ENCODE assay signal across 5 worm cellular contexts in the genomic region with DNA sequence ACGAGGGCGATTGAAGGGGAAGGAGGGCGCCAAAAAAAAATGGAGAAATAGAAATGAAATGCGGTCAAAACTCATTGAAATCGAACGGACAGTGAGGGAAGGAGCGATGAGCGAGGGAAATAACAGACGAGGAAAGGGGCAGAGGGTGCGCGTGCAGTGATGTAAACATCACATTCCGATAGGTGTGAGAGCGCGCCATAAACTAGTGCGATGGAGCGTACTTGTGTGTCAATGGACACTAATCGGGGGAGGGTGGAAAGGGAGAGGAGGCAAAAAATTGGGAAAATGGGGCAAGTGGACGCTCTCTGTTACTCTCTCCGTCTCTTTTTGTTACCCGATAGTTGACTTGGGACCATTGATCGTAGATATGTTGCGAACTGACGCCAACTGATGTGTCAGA.
A peak's percentile ranks its signal among the peaks of the same experiment; 100 is the strongest.
TF ChIP-seq lines count a peak whose summit lies in the region.

No protein-coding gene starts in this region.

TF ChIP-seq in whole organism, L1 larva, 84 proteins besides CTCF, POLR2A, EP300 and RAD21 (continues in another document):
- TF ChIP-seq sptf-1 (tag; optimal IDR thresholded peaks at IDR 0.05; lab: Kevin White, UChicago) (no peak), grh-1 (GFP tag; IDR thresholded peaks at IDR 0.05; lab: Robert Waterston, UW) (peak; percentile 30; the same call in 1 of the 2 replicates), nhr-28 (tag; optimal IDR thresholded peaks at IDR 0.05; lab: Kevin White, UChicago) (no peak), unc-86 (tag; optimal IDR thresholded peaks at IDR 0.05; lab: Kevin White, UChicago) (peak; percentile 18), blmp-1 (tag; optimal IDR thresholded peaks at IDR 0.05; lab: Kevin White, UChicago) (peak; percentile 68), lin-14 (GFP tag; optimal IDR thresholded peaks at IDR 0.05; lab: Kevin White, UChicago) (peak; percentile 93), fkh-10 (GFP tag; optimal IDR thresholded peaks at IDR 0.05; lab: Kevin White, UChicago) (peak; percentile 4), ceh-63 (GFP tag; optimal IDR thresholded peaks at IDR 0.05; lab: Kevin White, UChicago) (no peak), C04F5.9 (tag; optimal IDR thresholded peaks at IDR 0.05; lab: Kevin White, UChicago) (no peak), mdl-1 (tag; optimal IDR thresholded peaks at IDR 0.05; lab: Kevin White, UChicago) (peak in 1 of 2 experiments; percentile 63), nhr-90 (tag; optimal IDR thresholded peaks at IDR 0.05; lab: Kevin White, UChicago; ENCODE audit: poor library complexity) (peak; percentile 4), lin-13 (GFP tag; optimal IDR thresholded peaks at IDR 0.05; lab: Kevin White, UChicago) (peak; percentile 35), C16A3.4 (tag; optimal IDR thresholded peaks at IDR 0.05; lab: Kevin White, UChicago) (peak; percentile 30), unc-62 (GFP tag; optimal IDR thresholded peaks at IDR 0.05; lab: Kevin White, UChicago) (no peak), fos-1 (tag; optimal IDR thresholded peaks at IDR 0.05; lab: Kevin White, UChicago) (peak; percentile 15), isw-1 (GFP tag; IDR thresholded peaks at IDR 0.05; lab: Robert Waterston, UW) (no peak), ztf-11 (tag; optimal IDR thresholded peaks at IDR 0.05; lab: Kevin White, UChicago) (peak in 1 of 2 experiments; percentile 17)

TF ChIP-seq in whole organism, L3 larva, 47 proteins besides CTCF, POLR2A, EP300 and RAD21 (continues in another document):
- no peak for TF ChIP-seq zag-1 (tag; optimal IDR thresholded peaks at IDR 0.05; lab: Kevin White, UChicago)
- TF ChIP-seq pqm-1 (tag; optimal IDR thresholded peaks at IDR 0.05; lab: Kevin White, UChicago): peak; percentile 23
- no peak for TF ChIP-seq mdl-1 (tag; optimal IDR thresholded peaks at IDR 0.05; lab: Kevin White, UChicago)
- TF ChIP-seq snpc-4 (tag; optimal IDR thresholded peaks at IDR 0.05; lab: Kevin White, UChicago): no peak
- TF ChIP-seq tbx-2 (tag; optimal IDR thresholded peaks at IDR 0.05; lab: Kevin White, UChicago): no peak
- no peak for TF ChIP-seq unc-62 (GFP tag; optimal IDR thresholded peaks at IDR 0.05; lab: Kevin White, UChicago)
- TF ChIP-seq lsy-12 (tag; optimal IDR thresholded peaks at IDR 0.05; lab: Kevin White, UChicago): peak; percentile 11
- TF ChIP-seq eor-1 (tag; optimal IDR thresholded peaks at IDR 0.05; lab: Kevin White, UChicago): no peak
- TF ChIP-seq ceh-9 (tag; optimal IDR thresholded peaks at IDR 0.05; lab: Kevin White, UChicago): no peak
- TF ChIP-seq mml-1 (tag; optimal IDR thresholded peaks at IDR 0.05; lab: Kevin White, UChicago): no peak
- TF ChIP-seq nhr-28 (tag; optimal IDR thresholded peaks at IDR 0.05; lab: Kevin White, UChicago): no peak
- TF ChIP-seq R02D3.7 (tag; optimal IDR thresholded peaks at IDR 0.05; lab: Kevin White, UChicago): no peak
- TF ChIP-seq skn-1 (tag; optimal IDR thresholded peaks at IDR 0.05; lab: Kevin White, UChicago): no peak
- peak; percentile 63 for TF ChIP-seq nfya-1 (tag; optimal IDR thresholded peaks at IDR 0.05; lab: Kevin White, UChicago; ENCODE audit: insufficient read depth)
- no peak for TF ChIP-seq sea-2 (GFP tag; optimal IDR thresholded peaks at IDR 0.05; lab: Kevin White, UChicago)
- no peak for TF ChIP-seq daf-12 (tag; optimal IDR thresholded peaks at IDR 0.05; lab: Kevin White, UChicago)
- TF ChIP-seq nhr-237 (tag; optimal IDR thresholded peaks at IDR 0.05; lab: Kevin White, UChicago): no peak
- no peak for TF ChIP-seq nhr-76 (tag; optimal IDR thresholded peaks at IDR 0.05; lab: Kevin White, UChicago)
- no peak for TF ChIP-seq ceh-82 (tag; optimal IDR thresholded peaks at IDR 0.05; lab: Kevin White, UChicago)

TF ChIP-seq in whole organism, early embryonic, 17 proteins besides CTCF, POLR2A, EP300 and RAD21:
- TF ChIP-seq scrt-1 (GFP tag; IDR thresholded peaks at IDR 0.05; lab: Robert Waterston, UW) (no peak), hmg-4 (GFP tag; optimal IDR thresholded peaks at IDR 0.05; lab: Kevin White, UChicago) (peak; percentile 59), sea-1 (GFP tag; conservative IDR thresholded peaks at IDR 0.05; lab: Robert Waterston, UW) (0 out of 2 replicates have a peak, but pooled peaks have one; percentile 55), ama-1 (optimal IDR thresholded peaks at IDR 0.05; lab: Kevin White, UChicago) (no peak), F13C5.2 (tag; optimal IDR thresholded peaks at IDR 0.05; lab: Kevin White, UChicago) (peak; percentile 26), flt-1 (GFP tag; IDR thresholded peaks at IDR 0.05; lab: Robert Waterston, UW) (0 out of 2 replicates have a peak, but pooled peaks have one; percentile 4)

TF ChIP-seq in whole organism, midembryonic, 9 proteins besides CTCF, POLR2A, EP300 and RAD21:
- TF ChIP-seq cog-1 (tag; optimal IDR thresholded peaks at IDR 0.05; lab: Kevin White, UChicago) (peak; percentile 52), ztf-29 (GFP tag; IDR thresholded peaks at IDR 0.05; lab: Robert Waterston, UW) (no peak), ref-1 (GFP tag; conservative IDR thresholded peaks at IDR 0.05; lab: Robert Waterston, UW) (no peak), ztf-23 (GFP tag; IDR thresholded peaks at IDR 0.05; lab: Robert Waterston, UW) (no peak), T22C8.4 (GFP tag; IDR thresholded peaks at IDR 0.05; lab: Robert Waterston, UW) (no peak), klf-2 (GFP tag; conservative IDR thresholded peaks at IDR 0.05; lab: Robert Waterston, UW) (no peak), tab-1 (GFP tag; IDR thresholded peaks at IDR 0.05; lab: Robert Waterston, UW) (peak; percentile 68; the same call in 1 of the 2 replicates), flt-1 (GFP tag; IDR thresholded peaks at IDR 0.05; lab: Robert Waterston, UW) (0 out of 2 replicates have a peak, but pooled peaks have one; percentile 9), med-1 (GFP tag; optimal IDR thresholded peaks at IDR 0.05; lab: Kevin White, UChicago; ENCODE audit: insufficient read depth) (no peak)
TF ChIP-seq in whole organism, midembryonic: peak in this region for 3.

TF ChIP-seq in whole organism, young adult, 124 proteins besides CTCF, POLR2A, EP300 and RAD21:
- TF ChIP-seq bed-1 (GFP tag; IDR thresholded peaks at IDR 0.05; lab: Robert Waterston, UW) (no peak), K11D2.4 (GFP tag; IDR thresholded peaks at IDR 0.05; lab: Robert Waterston, UW) (0 out of 2 replicates have a peak, but pooled peaks have one; percentile 21), athp-1 (tag; optimal IDR thresholded peaks at IDR 0.05; lab: Kevin White, UChicago) (no peak), F23B12.7 (tag; optimal IDR thresholded peaks at IDR 0.05; lab: Kevin White, UChicago; ENCODE audit: insufficient read depth) (no peak), bed-2 (GFP tag; IDR thresholded peaks at IDR 0.05; lab: Robert Waterston, UW) (no peak), ztf-25 (GFP tag; IDR thresholded peaks at IDR 0.05; lab: Robert Waterston, UW) (no peak), akir-1 (GFP tag; optimal IDR thresholded peaks at IDR 0.05; lab: Kevin White, UChicago) (no peak), ztf-3 (GFP tag; optimal IDR thresholded peaks at IDR 0.05; lab: Kevin White, UChicago) (no peak), tbx-9 (tag; optimal IDR thresholded peaks at IDR 0.05; lab: Kevin White, UChicago; ENCODE audit: borderline replicate concordance) (no peak), him-1 (tag; optimal IDR thresholded peaks at IDR 0.05; lab: Kevin White, UChicago) (no peak), rec-8 (tag; optimal IDR thresholded peaks at IDR 0.05; lab: Kevin White, UChicago) (no peak), attf-3 (GFP tag; conservative IDR thresholded peaks at IDR 0.05; lab: Robert Waterston, UW) (no peak), egrh-3 (GFP tag; IDR thresholded peaks at IDR 0.05; lab: Robert Waterston, UW) (peak; percentile 33; the same call in 1 of the 2 replicates), dpff-1 (tag; optimal IDR thresholded peaks at IDR 0.05; lab: Kevin White, UChicago) (no peak), hmg-20 (GFP tag; IDR thresholded peaks at IDR 0.05; lab: Robert Waterston, UW) (no peak), ztf-6 (GFP tag; IDR thresholded peaks at IDR 0.05; lab: Robert Waterston, UW) (no peak), nhr-80 (tag; optimal IDR thresholded peaks at IDR 0.05; lab: Kevin White, UChicago) (peak; percentile 57), ceh-91 (GFP tag; IDR thresholded peaks at IDR 0.05; lab: Robert Waterston, UW) (no peak), unc-130 (GFP tag; optimal IDR thresholded peaks at IDR 0.05; lab: Kevin White, UChicago) (no peak), Y79H2A.3 (GFP tag; conservative IDR thresholded peaks at IDR 0.05; lab: Robert Waterston, UW) (no peak), lin-26 (GFP tag; IDR thresholded peaks at IDR 0.05; lab: Robert Waterston, UW) (no peak; the same call in 1 of the 2 replicates), unc-62 (GFP tag; optimal IDR thresholded peaks at IDR 0.05; lab: Kevin White, UChicago) (no peak), ztf-18 (tag; optimal IDR thresholded peaks at IDR 0.05; lab: Kevin White, UChicago) (peak; percentile 34), ceh-79 (tag; optimal IDR thresholded peaks at IDR 0.05; lab: Kevin White, UChicago) (no peak), hmg-1.2 (GFP tag; IDR thresholded peaks at IDR 0.05; lab: Robert Waterston, UW) (peak; percentile 40; the same call in 1 of the 2 replicates), lin-40 (tag; optimal IDR thresholded peaks at IDR 0.05; lab: Kevin White, UChicago) (no peak), mcd-1 (GFP tag; IDR thresholded peaks at IDR 0.05; lab: Robert Waterston, UW) (peak; percentile 72; the same call in 1 of the 2 replicates), B0336.3 (GFP tag; IDR thresholded peaks at IDR 0.05; lab: Robert Waterston, UW) (no peak), let-607 (tag; optimal IDR thresholded peaks at IDR 0.05; lab: Kevin White, UChicago) (no peak), ztf-22 (GFP tag; optimal IDR thresholded peaks at IDR 0.05; lab: Kevin White, UChicago) (no peak), attf-6 (GFP tag; IDR thresholded peaks at IDR 0.05; lab: Robert Waterston, UW) (no peak), mxl-1 (tag; optimal IDR thresholded peaks at IDR 0.05; lab: Kevin White, UChicago) (no peak), F57C9.4 (tag; optimal IDR thresholded peaks at IDR 0.05; lab: Kevin White, UChicago) (no peak), ceh-27 (GFP tag; optimal IDR thresholded peaks at IDR 0.05; lab: Kevin White, UChicago) (peak; percentile 70), T26A5.8 (tag; optimal IDR thresholded peaks at IDR 0.05; lab: Kevin White, UChicago) (no peak), attf-5 (GFP tag; optimal IDR thresholded peaks at IDR 0.05; lab: Kevin White, UChicago) (peak; percentile 27)
